Fruit fly (Drosophila melanogaster) whole organism, embryonic: Measurements from ENCODE around the gene CG9483.

Experiments used
- B-H1 ChIP-seq: fragments of 200-800 bp; sonication (Bioruptor generic); IDR thresholded peaks from 3 replicates; pipeline ENCODE4 v1.3.6; 2022; ENCODE audit warnings: missing biosample characterization, missing genetic modification characterization
- BEAF-32 ChIP-seq: fragments of 200-800 bp; sonication (Bioruptor generic); optimal IDR thresholded peaks from 3 replicates; lab custom pipeline; 2017; ENCODE audit warnings: missing biosample characterization, missing genetic modification characterization, mild to moderate bottlenecking, moderate library complexity, missing genetic modification reagents
- Bdp1 ChIP-seq: fragments of 200-800 bp; sonication (Bioruptor generic); optimal IDR thresholded peaks from 3 replicates; lab custom pipeline; 2016; ENCODE audit warnings: missing biosample characterization, missing genetic modification characterization
- Bgb ChIP-seq: fragments of 200-800 bp; sonication (Bioruptor generic); IDR thresholded peaks from 2 replicates; pipeline ENCODE4 v1.3.6; 2022; ENCODE audit warnings: missing biosample characterization, missing genetic modification characterization; ENCODE audit not compliant: partially characterized antibody
- BtbVII ChIP-seq: fragments of 200-800 bp; sonication (Bioruptor generic); optimal IDR thresholded peaks from 3 replicates; lab custom pipeline; 2017; ENCODE audit warnings: missing biosample characterization, mild to moderate bottlenecking, missing genetic modification characterization
- CG10543 ChIP-seq: fragments of 200-800 bp; sonication (Bioruptor generic); optimal IDR thresholded peaks from 3 replicates; lab custom pipeline; 2017; ENCODE audit warnings: missing biosample characterization, mild to moderate bottlenecking, missing genetic modification characterization, moderate library complexity
- CG11398 ChIP-seq: fragments of 200-800 bp; sonication (Bioruptor generic); optimal IDR thresholded peaks from 2 replicates; lab custom pipeline; 2016; ENCODE audit warnings: missing biosample characterization, missing genetic modification characterization
- CG11456 ChIP-seq: fragments of 200-800 bp; sonication (Bioruptor generic); IDR thresholded peaks from 3 replicates; pipeline ENCODE4 v1.3.6; 2022; ENCODE audit warnings: missing biosample characterization, missing genetic modification characterization
- CG11723 ChIP-seq: fragments of 200-800 bp; sonication (Bioruptor generic); optimal IDR thresholded peaks from 2 replicates; lab custom pipeline; 2017; ENCODE audit warnings: missing biosample characterization, mild to moderate bottlenecking, missing genetic modification characterization
- CG12071 ChIP-seq: fragments of 200-800 bp; sonication (Bioruptor generic); optimal IDR thresholded peaks from 3 replicates; lab custom pipeline; 2018; ENCODE audit warnings: missing biosample characterization, mild to moderate bottlenecking, missing genetic modification characterization
- CG13287 ChIP-seq: fragments of 200-800 bp; sonication (Bioruptor generic); IDR thresholded peaks from 2 replicates; pipeline ENCODE4 v1.3.6; 2022; ENCODE audit warnings: missing biosample characterization, missing genetic modification characterization; ENCODE audit not compliant: partially characterized antibody
- CG13624 ChIP-seq: fragments of 200-800 bp; sonication (Bioruptor generic); optimal IDR thresholded peaks from 2 replicates; lab custom pipeline; 2016; ENCODE audit warnings: missing biosample characterization, missing genetic modification characterization
- CG14050 ChIP-seq: fragments of 200-800 bp; sonication (Bioruptor generic); IDR thresholded peaks from 3 replicates; pipeline ENCODE4 v1.3.6; 2022; ENCODE audit warnings: missing biosample characterization, missing genetic modification characterization
- CG16779 ChIP-seq: fragments of 200-800 bp; sonication (Bioruptor generic); IDR thresholded peaks from 2 replicates; pipeline ENCODE4 v1.3.6; 2022; ENCODE audit warnings: missing biosample characterization, missing genetic modification characterization
- CG17385 ChIP-seq: fragments of 200-800 bp; sonication (Bioruptor generic); optimal IDR thresholded peaks from 3 replicates; lab custom pipeline; 2018; ENCODE audit warnings: missing biosample characterization, mild to moderate bottlenecking, missing genetic modification characterization
- CG17612 ChIP-seq: fragments of 200-800 bp; sonication (Bioruptor generic); IDR thresholded peaks from 2 replicates; pipeline ENCODE4 v1.3.6; 2022; ENCODE audit warnings: missing biosample characterization, missing genetic modification characterization
- CG2678 ChIP-seq: fragments of 200-800 bp; sonication (Bioruptor generic); optimal IDR thresholded peaks from 3 replicates; lab custom pipeline; 2019; ENCODE audit warnings: missing biosample characterization, mild to moderate bottlenecking, missing genetic modification characterization, moderate library complexity
- CG34376 ChIP-seq: fragments of 200-800 bp; sonication (Bioruptor generic); optimal IDR thresholded peaks from 2 replicates; lab custom pipeline; 2018; ENCODE audit warnings: missing biosample characterization, mild to moderate bottlenecking, missing genetic modification characterization
- CG4617 ChIP-seq: fragments of 200-800 bp; sonication (Bioruptor generic); optimal IDR thresholded peaks from 3 replicates; lab custom pipeline; 2016; ENCODE audit warnings: missing biosample characterization, missing genetic modification characterization, borderline replicate concordance
- CG7357 ChIP-seq: fragments of 200-800 bp; sonication (Bioruptor generic); IDR thresholded peaks from 3 replicates; pipeline ENCODE4 v1.3.6; 2022; ENCODE audit warnings: missing biosample characterization, missing genetic modification characterization
- CG9727 ChIP-seq: fragments of 200-800 bp; sonication (Bioruptor generic); optimal IDR thresholded peaks from 3 replicates; lab custom pipeline; 2017; ENCODE audit warnings: missing biosample characterization, mild to moderate bottlenecking, missing genetic modification characterization
- CG9932 ChIP-seq: fragments of 200-800 bp; sonication (Bioruptor generic); IDR thresholded peaks from 2 replicates; pipeline ENCODE4 v1.3.6; 2022; ENCODE audit warnings: missing biosample characterization, missing genetic modification characterization
- E2f2 ChIP-seq: fragments of 200-800 bp; sonication (Bioruptor generic); IDR thresholded peaks from 2 replicates; pipeline ENCODE4 v1.3.6; 2022; ENCODE audit warnings: missing biosample characterization, missing genetic modification characterization
- Fer1 ChIP-seq: fragments of 200-800 bp; sonication (Bioruptor generic); optimal IDR thresholded peaks from 2 replicates; lab custom pipeline; 2017; ENCODE audit warnings: missing biosample characterization, mild to moderate bottlenecking, missing genetic modification characterization
- Fer2 ChIP-seq: fragments of 200-800 bp; sonication (Bioruptor generic); optimal IDR thresholded peaks from 2 replicates; lab custom pipeline; 2018; ENCODE audit warnings: missing biosample characterization, mild to moderate bottlenecking, missing genetic modification characterization, moderate library complexity
- Hr51 ChIP-seq, 2 experiments: fragments of 200-800 bp; sonication (Bioruptor generic); optimal IDR thresholded peaks; 2 replicates in 1 of 2; 3 replicates in 1 of 2; lab custom pipeline; 2016 to 2018; ENCODE audit warnings: missing biosample characterization in 2 of 2, missing genetic modification characterization in 2 of 2, mild to moderate bottlenecking in 1 of 2, moderate library complexity in 1 of 2
- Lpt ChIP-seq: fragments of >200 bp; optimal IDR thresholded peaks from 2 replicates; lab custom pipeline; 2018; ENCODE audit warnings: missing biosample characterization, missing genetic modification characterization
- Sin3A ChIP-seq: fragments of >200 bp; optimal IDR thresholded peaks from 2 replicates; lab custom pipeline; 2018
- Ssrp ChIP-seq: fragments of 200-800 bp; sonication (Bioruptor generic); optimal IDR thresholded peaks from 2 replicates; lab custom pipeline; 2018; ENCODE audit warnings: missing biosample characterization, mild to moderate bottlenecking, missing genetic modification characterization, moderate library complexity
- Trl ChIP-seq, 3 experiments: fragments of >200 bp in 2 of 3; fragments of 200-800 bp in 1 of 3; sonication (Bioruptor generic) in 1 of 3; optimal IDR thresholded peaks; 2 replicates in 1 of 3; 3 replicates in 2 of 3; lab custom pipeline; 2016 to 2017; ENCODE audit warnings: missing biosample characterization in 1 of 3, missing genetic modification characterization in 1 of 3
- Vsx1 ChIP-seq: fragments of 200-800 bp; sonication (Bioruptor generic); optimal IDR thresholded peaks from 2 replicates; lab custom pipeline; 2017; ENCODE audit warnings: missing biosample characterization, mild to moderate bottlenecking, missing genetic modification characterization, missing genetic modification reagents
- ac ChIP-seq: fragments of 200-800 bp; sonication (Bioruptor generic); optimal IDR thresholded peaks from 3 replicates; lab custom pipeline; 2017; ENCODE audit warnings: missing biosample characterization, mild to moderate bottlenecking, missing genetic modification characterization
- bsh ChIP-seq, 2 experiments: fragments of 200-800 bp; sonication (Bioruptor generic); optimal IDR thresholded peaks; 2 replicates each; lab custom pipeline; 2017 to 2018; ENCODE audit warnings: mild to moderate bottlenecking in 2 of 2, missing biosample characterization in 2 of 2, missing genetic modification characterization in 2 of 2, moderate library complexity in 1 of 2
- cas ChIP-seq: fragments of 200-800 bp; sonication (Bioruptor generic); IDR thresholded peaks from 2 replicates; pipeline ENCODE4 v1.3.6; 2022; ENCODE audit warnings: missing biosample characterization, missing genetic modification characterization
- corto ChIP-seq: fragments of 200-800 bp; sonication (Bioruptor generic); optimal IDR thresholded peaks from 2 replicates; lab custom pipeline; 2016; ENCODE audit warnings: missing biosample characterization, mild to moderate bottlenecking, missing genetic modification characterization, moderate library complexity
- croc ChIP-seq: fragments of 200-800 bp; sonication (Bioruptor generic); conservative IDR thresholded peaks from 3 replicates; pipeline ENCODE4 v1.3.6; 2022; ENCODE audit warnings: missing biosample characterization, missing genetic modification characterization
- dmrt99B ChIP-seq: fragments of 200-800 bp; sonication (Bioruptor generic); optimal IDR thresholded peaks from 2 replicates; lab custom pipeline; 2018; ENCODE audit warnings: missing biosample characterization, mild to moderate bottlenecking, missing genetic modification characterization, moderate library complexity
- ems ChIP-seq: fragments of 200-800 bp; sonication (Bioruptor generic); optimal IDR thresholded peaks from 3 replicates; lab custom pipeline; 2016; ENCODE audit warnings: missing biosample characterization, missing genetic modification characterization
- fu2 ChIP-seq: fragments of 200-800 bp; sonication (Bioruptor generic); optimal IDR thresholded peaks from 2 replicates; lab custom pipeline; 2016; ENCODE audit warnings: missing biosample characterization, missing genetic modification characterization
- gcm2 ChIP-seq: fragments of 200-800 bp; sonication (Bioruptor generic); optimal IDR thresholded peaks from 2 replicates; lab custom pipeline; 2016; ENCODE audit warnings: missing biosample characterization, missing genetic modification characterization
- lmd ChIP-seq: fragments of 200-800 bp; sonication (Bioruptor generic); IDR thresholded peaks from 2 replicates; pipeline ENCODE4 v1.3.6; 2022; ENCODE audit warnings: missing biosample characterization, missing genetic modification characterization
- mam ChIP-seq: fragments of 200-800 bp; sonication (Bioruptor generic); optimal IDR thresholded peaks from 3 replicates; lab custom pipeline; 2016; ENCODE audit warnings: missing biosample characterization, missing genetic modification characterization
- org-1 ChIP-seq: fragments of 200-800 bp; sonication (Bioruptor generic); optimal IDR thresholded peaks from 2 replicates; lab custom pipeline; 2017; ENCODE audit warnings: missing biosample characterization, missing genetic modification characterization
- pho ChIP-seq: fragments of 200-800 bp; sonication (Bioruptor generic); optimal IDR thresholded peaks from 2 replicates; lab custom pipeline; 2016; ENCODE audit warnings: missing biosample characterization, missing genetic modification characterization
- schlank ChIP-seq: fragments of 200-800 bp; sonication (Bioruptor generic); optimal IDR thresholded peaks from 2 replicates; lab custom pipeline; 2018; ENCODE audit warnings: missing biosample characterization, mild to moderate bottlenecking, missing genetic modification characterization
- slou ChIP-seq: fragments of 200-800 bp; sonication (Bioruptor generic); optimal IDR thresholded peaks from 3 replicates; lab custom pipeline; 2016; ENCODE audit warnings: missing biosample characterization, missing genetic modification characterization
- sr ChIP-seq: fragments of 200-800 bp; sonication (Bioruptor generic); IDR thresholded peaks from 3 replicates; pipeline ENCODE4 v1.3.6; 2022; ENCODE audit warnings: missing biosample characterization, missing genetic modification characterization
- tll ChIP-seq, 2 experiments: fragments of 200-800 bp in 1 of 2; fragments of >200 bp in 1 of 2; sonication (Bioruptor generic) in 1 of 2; optimal IDR thresholded peaks; 2 replicates each; lab custom pipeline; 2017 to 2019; ENCODE audit warnings: missing biosample characterization in 2 of 2, missing genetic modification characterization in 2 of 2, mild to moderate bottlenecking in 1 of 2, moderate library complexity in 1 of 2
- wdn ChIP-seq: fragments of 200-800 bp; sonication (Bioruptor generic); IDR thresholded peaks from 2 replicates; pipeline ENCODE4 v1.3.6; 2022; ENCODE audit warnings: missing biosample characterization, missing genetic modification characterization

The CG9483 gene

dm6 chr2L:8834806-8835483 is 31.6 kb upstream of the CG9483 start (continued):
- TF ChIP-seq Ssrp (tag; lab: Kevin White, UChicago) (peak; percentile 51), Trl (optimal IDR thresholded peaks at IDR 0.05; lab: Kevin White, UChicago) (no peak), Trl (GFP tag; optimal IDR thresholded peaks at IDR 0.05; lab: Kevin White, UChicago) (peak; percentile 61), Bgb (GFP tag; lab: Robert Waterston, UW) (no peak), CG7357 (GFP tag; lab: Robert Waterston, UW) (peak; percentile 51; the same call in 1 of the 3 replicates), BtbVII (GFP tag; lab: Kevin White, UChicago) (no peak), dmrt99B (tag; lab: Kevin White, UChicago) (peak; percentile 83), org-1 (GFP tag; lab: Kevin White, UChicago) (peak; percentile 23), CG9932 (GFP tag; lab: Robert Waterston, UW) (no peak), Vsx1 (GFP tag; lab: Kevin White, UChicago) (no peak), lmd (GFP tag; lab: Robert Waterston, UW) (peak; percentile 79), B-H1 (GFP tag; lab: Robert Waterston, UW) (peak; percentile 32; the same call in 2 of the 3 replicates), CG4617 (no peak), CG12071 (no peak), cas (no peak), Sin3A (lab: Kevin White, UChicago) (no peak), corto (GFP tag; lab: Kevin White, UChicago) (no peak), CG17385 (GFP tag; lab: Kevin White, UChicago) (peak; percentile 37), mam (GFP tag; lab: Kevin White, UChicago) (no peak), CG16779 (no peak), Hr51 (GFP tag; optimal IDR thresholded peaks at IDR 0.05; lab: Kevin White, UChicago) (peak in 1 of 2 experiments; percentile 68), CG14050 (GFP tag; lab: Robert Waterston, UW) (peak; percentile 38; the same call in 2 of the 3 replicates), CG9727 (GFP tag; lab: Kevin White, UChicago) (peak; percentile 86), pho (GFP tag; lab: Kevin White, UChicago) (no peak), Lpt (no peak), ac (GFP tag; lab: Kevin White, UChicago) (no peak), ems (peak; percentile 57), E2f2 (GFP tag; lab: Robert Waterston, UW) (peak; percentile 55; the same call in 1 of the 2 replicates), CG11456 (peak; percentile 72), BEAF-32 (GFP tag; lab: Kevin White, UChicago) (no peak), CG2678 (peak; percentile 32), CG17612 (no peak; the same call in 1 of the 2 replicates), Fer1 (GFP tag; lab: Kevin White, UChicago) (no peak), fu2 (GFP tag; lab: Kevin White, UChicago) (no peak), sr (GFP tag; lab: Robert Waterston, UW) (0 out of 3 replicates have a peak, but pooled peaks have one; percentile 30), wdn (GFP tag; lab: Robert Waterston, UW) (peak; percentile 30; the same call in 1 of the 2 replicates), croc (GFP tag; lab: Robert Waterston, UW) (peak; percentile 58), CG34376 (no peak), slou (GFP tag; lab: Kevin White, UChicago) (peak; percentile 31), Bdp1 (GFP tag; lab: Kevin White, UChicago) (no peak), CG11723 (peak; percentile 37), Fer2 (tag; lab: Kevin White, UChicago) (no peak), bsh (GFP tag; optimal IDR thresholded peaks at IDR 0.05; lab: Kevin White, UChicago) (peak in 1 of 2 experiments; percentile 73), schlank (no peak), tll (GFP tag; optimal IDR thresholded peaks at IDR 0.05; lab: Kevin White, UChicago) (peak in 1 of 2 experiments; percentile 3), CG10543 (GFP tag; lab: Kevin White, UChicago) (no peak), CG13287 (GFP tag; lab: Robert Waterston, UW) (no peak), gcm2 (no peak), CG11398 (GFP tag; lab: Kevin White, UChicago) (no peak), CG13624 (no peak)
